Fruit fly (Drosophila melanogaster) whole organism, embryonic: Measurements from ENCODE around the gene Mst89B.
A peak's percentile ranks its signal among the peaks of the same experiment; 100 is the strongest.

Experiments used
- Atf3 ChIP-seq: fragments of 200-800 bp; sonication (Bioruptor generic); optimal IDR thresholded peaks from 3 replicates; lab custom pipeline; 2016; ENCODE audit warnings: missing biosample characterization, missing genetic modification characterization
- B-H2 ChIP-seq: fragments of 200-800 bp; sonication (Bioruptor generic); optimal IDR thresholded peaks from 2 replicates; lab custom pipeline; 2018; ENCODE audit warnings: missing biosample characterization, mild to moderate bottlenecking, missing genetic modification characterization
- Bgb ChIP-seq: fragments of 200-800 bp; sonication (Bioruptor generic); IDR thresholded peaks from 2 replicates; pipeline ENCODE4 v1.3.6; 2022; ENCODE audit warnings: missing biosample characterization, missing genetic modification characterization; ENCODE audit not compliant: partially characterized antibody
- CG10543 ChIP-seq: fragments of 200-800 bp; sonication (Bioruptor generic); optimal IDR thresholded peaks from 3 replicates; lab custom pipeline; 2017; ENCODE audit warnings: missing biosample characterization, mild to moderate bottlenecking, missing genetic modification characterization, moderate library complexity
- CG11696 ChIP-seq: fragments of 200-800 bp; sonication (Bioruptor generic); IDR thresholded peaks from 2 replicates; pipeline ENCODE4 v1.3.6; 2022; ENCODE audit warnings: missing biosample characterization, missing genetic modification characterization
- CG12659 ChIP-seq: fragments of 200-800 bp; sonication (Bioruptor generic); optimal IDR thresholded peaks from 3 replicates; lab custom pipeline; 2017; ENCODE audit warnings: mild to moderate bottlenecking, missing biosample characterization, missing genetic modification reagents, missing genetic modification characterization
- CG13287 ChIP-seq: fragments of 200-800 bp; sonication (Bioruptor generic); IDR thresholded peaks from 2 replicates; pipeline ENCODE4 v1.3.6; 2022; ENCODE audit warnings: missing biosample characterization, missing genetic modification characterization; ENCODE audit not compliant: partially characterized antibody
- CG15479 ChIP-seq: fragments of 200-800 bp; sonication (Bioruptor generic); optimal IDR thresholded peaks from 3 replicates; lab custom pipeline; 2019; ENCODE audit warnings: missing biosample characterization, mild to moderate bottlenecking, missing genetic modification characterization, moderate library complexity
- CG17385 ChIP-seq: fragments of 200-800 bp; sonication (Bioruptor generic); optimal IDR thresholded peaks from 3 replicates; lab custom pipeline; 2018; ENCODE audit warnings: missing biosample characterization, mild to moderate bottlenecking, missing genetic modification characterization
- CG17568 ChIP-seq: fragments of 200-800 bp; sonication (Bioruptor generic); optimal IDR thresholded peaks from 2 replicates; lab custom pipeline; 2018; ENCODE audit warnings: missing biosample characterization, mild to moderate bottlenecking, missing genetic modification characterization, moderate library complexity
- CG18011 ChIP-seq: fragments of 200-800 bp; sonication (Bioruptor generic); optimal IDR thresholded peaks from 2 replicates; lab custom pipeline; 2017; ENCODE audit warnings: missing biosample characterization, missing genetic modification characterization, mild to moderate bottlenecking, moderate library complexity, missing genotype
- CG31388 ChIP-seq: fragments of 200-800 bp; sonication (Bioruptor generic); optimal IDR thresholded peaks from 2 replicates; lab custom pipeline; 2016; ENCODE audit warnings: missing biosample characterization, missing genetic modification characterization
- CG31441 ChIP-seq: fragments of 200-800 bp; sonication (Bioruptor generic); IDR thresholded peaks from 2 replicates; pipeline ENCODE4 v1.3.6; 2022; ENCODE audit warnings: missing biosample characterization, missing genetic modification characterization
- CG4617 ChIP-seq: fragments of 200-800 bp; sonication (Bioruptor generic); optimal IDR thresholded peaks from 3 replicates; lab custom pipeline; 2016; ENCODE audit warnings: missing biosample characterization, missing genetic modification characterization, borderline replicate concordance
- CG7357 ChIP-seq: fragments of 200-800 bp; sonication (Bioruptor generic); IDR thresholded peaks from 3 replicates; pipeline ENCODE4 v1.3.6; 2022; ENCODE audit warnings: missing biosample characterization, missing genetic modification characterization
- CrebB ChIP-seq: fragments of 200-800 bp; sonication (Bioruptor generic); optimal IDR thresholded peaks from 3 replicates; lab custom pipeline; 2018; ENCODE audit warnings: missing biosample characterization, mild to moderate bottlenecking, missing genetic modification characterization
- E2f2 ChIP-seq: fragments of 200-800 bp; sonication (Bioruptor generic); IDR thresholded peaks from 2 replicates; pipeline ENCODE4 v1.3.6; 2022; ENCODE audit warnings: missing biosample characterization, missing genetic modification characterization
- ERR ChIP-seq: fragments of 200-800 bp; sonication (Bioruptor generic); optimal IDR thresholded peaks from 2 replicates; lab custom pipeline; 2016; ENCODE audit warnings: missing biosample characterization, missing genetic modification characterization
- HLH4C ChIP-seq: fragments of 200-800 bp; sonication (Bioruptor generic); IDR thresholded peaks from 3 replicates; pipeline ENCODE4 v1.3.6; 2022; ENCODE audit warnings: missing biosample characterization, missing genetic modification characterization; ENCODE audit not compliant: partially characterized antibody
- MBD-R2 ChIP-seq: fragments of 200-800 bp; sonication (Bioruptor generic); IDR thresholded peaks from 2 replicates; pipeline ENCODE4 v1.3.6; 2022; ENCODE audit warnings: missing biosample characterization, missing genetic modification characterization
- MESR4 ChIP-seq: fragments of 200-800 bp; sonication (Bioruptor generic); optimal IDR thresholded peaks from 2 replicates; lab custom pipeline; 2018; ENCODE audit warnings: missing biosample characterization, mild to moderate bottlenecking, missing genetic modification characterization, moderate library complexity
- Mad ChIP-seq: fragments of 200-800 bp; sonication (Bioruptor generic); optimal IDR thresholded peaks from 2 replicates; lab custom pipeline; 2016; ENCODE audit warnings: missing biosample characterization, missing genetic modification characterization
- Max ChIP-seq: fragments of 200-800 bp; sonication (Bioruptor generic); optimal IDR thresholded peaks from 2 replicates; lab custom pipeline; 2016; ENCODE audit warnings: missing biosample characterization, mild to moderate bottlenecking, missing genetic modification characterization
- Opbp ChIP-seq: fragments of 200-800 bp; sonication (Bioruptor generic); IDR thresholded peaks from 3 replicates; pipeline ENCODE4 v1.3.6; 2022; ENCODE audit warnings: missing biosample characterization, missing genetic modification characterization; ENCODE audit not compliant: partially characterized antibody
- TFAM ChIP-seq: fragments of 200-800 bp; sonication (Bioruptor generic); optimal IDR thresholded peaks from 2 replicates; lab custom pipeline; 2017; ENCODE audit warnings: missing biosample characterization, missing genetic modification characterization, inconsistent platforms
- YL-1 ChIP-seq: fragments of 200-800 bp; sonication (Bioruptor generic); optimal IDR thresholded peaks from 3 replicates; lab custom pipeline; 2017; ENCODE audit warnings: missing biosample characterization, mild to moderate bottlenecking, missing genetic modification characterization
- ap ChIP-seq: fragments of 200-800 bp; sonication (Bioruptor generic); IDR thresholded peaks from 2 replicates; pipeline ENCODE4 v1.3.6; 2022; ENCODE audit warnings: missing biosample characterization, missing genetic modification characterization
- cg ChIP-seq: fragments of 200-800 bp; sonication (Bioruptor generic); optimal IDR thresholded peaks from 3 replicates; lab custom pipeline; 2019; ENCODE audit warnings: missing biosample characterization, mild to moderate bottlenecking, missing genetic modification characterization, moderate library complexity
- chif ChIP-seq, 2 experiments: fragments of 200-800 bp; sonication (Bioruptor generic); optimal IDR thresholded peaks; 3 replicates each; lab custom pipeline; 2016; ENCODE audit warnings: missing biosample characterization in 2 of 2, missing genetic modification characterization in 2 of 2
- cwo ChIP-seq: fragments of 200-800 bp; sonication (Bioruptor generic); optimal IDR thresholded peaks from 3 replicates; lab custom pipeline; 2017; ENCODE audit warnings: missing biosample characterization, missing genetic modification characterization, mild to moderate bottlenecking, moderate library complexity, missing genetic modification reagents
- disco-r ChIP-seq: fragments of 200-800 bp; sonication (Bioruptor generic); optimal IDR thresholded peaks from 2 replicates; lab custom pipeline; 2016; ENCODE audit warnings: missing biosample characterization, missing genetic modification characterization
- dm ChIP-seq: fragments of 200-800 bp; sonication (Bioruptor generic); optimal IDR thresholded peaks from 3 replicates; lab custom pipeline; 2016; ENCODE audit warnings: missing biosample characterization, missing genetic modification characterization
- eve ChIP-seq, 2 experiments: fragments of >200 bp; optimal IDR thresholded peaks; 2 replicates each; lab custom pipeline; 2017; ENCODE audit warnings: missing biosample characterization in 2 of 2, missing genetic modification characterization in 2 of 2
- ewg ChIP-seq: fragments of 200-800 bp; sonication (Bioruptor generic); optimal IDR thresholded peaks from 3 replicates; lab custom pipeline; 2017; ENCODE audit warnings: mild to moderate bottlenecking, missing biosample characterization, missing genetic modification reagents, missing genetic modification characterization
- ftz-f1 ChIP-seq: fragments of 200-800 bp; sonication (Bioruptor generic); optimal IDR thresholded peaks from 2 replicates; lab custom pipeline; 2016; ENCODE audit warnings: missing biosample characterization, missing genetic modification characterization
- gfzf ChIP-seq: fragments of 200-800 bp; sonication (Bioruptor generic); optimal IDR thresholded peaks from 2 replicates; lab custom pipeline; 2016; ENCODE audit warnings: missing biosample characterization, mild to moderate bottlenecking, missing genetic modification characterization, moderate library complexity
- hth ChIP-seq: fragments of >200 bp; optimal IDR thresholded peaks from 2 replicates; lab custom pipeline; 2017; ENCODE audit warnings: inconsistent platforms
- nau ChIP-seq: fragments of 200-800 bp; sonication (Bioruptor generic); optimal IDR thresholded peaks from 3 replicates; lab custom pipeline; 2017; ENCODE audit warnings: missing biosample characterization, mild to moderate bottlenecking, missing genetic modification characterization, missing genetic modification reagents
- pb ChIP-seq: fragments of 200-800 bp; sonication (Bioruptor generic); optimal IDR thresholded peaks from 3 replicates; lab custom pipeline; 2016; ENCODE audit warnings: missing biosample characterization, missing genetic modification characterization
- pzg ChIP-seq: fragments of 200-800 bp; sonication (Bioruptor generic); optimal IDR thresholded peaks from 3 replicates; lab custom pipeline; 2018; ENCODE audit warnings: missing biosample characterization, mild to moderate bottlenecking, missing genetic modification characterization, moderate library complexity
- run ChIP-seq: fragments of 200-800 bp; sonication (Bioruptor generic); optimal IDR thresholded peaks from 3 replicates; lab custom pipeline; 2018; ENCODE audit warnings: missing biosample characterization, mild to moderate bottlenecking, missing genetic modification characterization
- sens ChIP-seq: fragments of 200-800 bp; sonication (Bioruptor generic); peaks from one replicate; lab custom pipeline; 2016; ENCODE audit warnings: missing biosample characterization, missing genetic modification characterization
- sob ChIP-seq: fragments of 200-800 bp; sonication (Bioruptor generic); IDR thresholded peaks from 2 replicates; pipeline ENCODE4 v1.3.6; 2022; ENCODE audit warnings: missing biosample characterization, missing genetic modification characterization
- sug ChIP-seq: fragments of 200-800 bp; optimal IDR thresholded peaks from 2 replicates; lab custom pipeline; 2019; ENCODE audit warnings: missing biosample characterization, mild to moderate bottlenecking, missing genetic modification characterization, moderate library complexity
- twi ChIP-seq: fragments of 200-800 bp; optimal IDR thresholded peaks from 2 replicates; lab custom pipeline; 2019; ENCODE audit warnings: missing biosample characterization, mild to moderate bottlenecking, missing genetic modification characterization, moderate library complexity
- unpg ChIP-seq: fragments of 200-800 bp; sonication (Bioruptor generic); optimal IDR thresholded peaks from 3 replicates; lab custom pipeline; 2018; ENCODE audit warnings: missing biosample characterization, mild to moderate bottlenecking, missing genetic modification characterization, moderate library complexity

The Mst89B gene

DNA sequence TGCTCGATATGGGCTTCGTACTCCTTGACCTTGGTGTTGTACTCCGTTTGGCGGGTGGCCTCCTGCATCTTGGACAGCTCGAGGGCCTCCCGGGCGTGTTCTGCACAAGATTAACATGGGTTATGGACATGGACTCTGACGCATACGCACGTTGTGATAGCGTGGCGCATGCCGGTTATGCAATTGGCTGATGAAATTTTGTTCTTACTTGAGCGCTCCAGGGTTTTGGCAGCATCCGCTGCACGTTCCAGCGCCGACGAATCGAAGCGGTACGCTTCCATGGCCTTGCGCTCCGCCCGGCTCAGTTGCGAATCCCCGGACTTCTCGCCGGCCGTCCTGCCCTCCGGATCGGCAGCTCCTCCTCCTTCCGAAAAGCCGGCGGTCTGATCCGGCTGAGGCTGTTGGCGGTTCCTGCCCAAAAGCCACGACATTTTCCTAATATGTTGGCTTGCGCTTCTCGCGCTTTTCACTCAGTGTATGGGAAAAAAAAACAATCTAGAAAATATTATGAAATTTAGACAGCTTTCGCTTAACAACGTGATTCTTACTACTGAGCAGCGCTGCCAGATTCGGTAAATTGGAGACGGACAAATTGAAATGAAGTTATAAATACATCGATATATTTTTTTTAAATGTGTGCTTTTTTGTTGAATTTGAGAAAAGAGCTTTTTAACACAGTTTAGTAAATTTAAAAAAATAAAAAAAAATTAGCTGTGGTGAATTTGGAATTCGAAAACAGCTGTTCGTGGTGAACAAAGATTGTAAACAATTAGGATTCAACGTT, 3.1 kb upstream of the Mst89B start, which contains the start of the genes bor and asun (continued):
- TF ChIP-seq pb (GFP tag; lab: Kevin White, UChicago) (no peak), CG11696 (GFP tag; lab: Robert Waterston, UW) (no peak), YL-1 (GFP tag; lab: Kevin White, UChicago) (peak; percentile 87), eve (GFP tag; optimal IDR thresholded peaks at IDR 0.05; lab: Kevin White, UChicago) (no peak), E2f2 (GFP tag; lab: Robert Waterston, UW) (peak; percentile 72), sob (0 out of 2 replicates have a peak, but pooled peaks have one; percentile 19), CG12659 (GFP tag; lab: Kevin White, UChicago) (peak; percentile 37), chif (GFP tag; optimal IDR thresholded peaks at IDR 0.05; lab: Kevin White, UChicago) (peak in 1 of 2 experiments; percentile 17), Opbp (GFP tag; lab: Robert Waterston, UW) (peak; percentile 62; the same call in 2 of the 3 replicates)

- TF ChIP-seq CG31441 (GFP tag; lab: Robert Waterston, UW) (no peak), CG17385 (no peak), CG7357 (no peak), nau (no peak), cg (no peak), hth (no peak), ftz-f1 (GFP tag; lab: Kevin White, UChicago) (peak; percentile 77), MBD-R2 (0 out of 2 replicates have a peak, but pooled peaks have one; percentile 18), CG13287 (peak; percentile 25; the same call in 1 of the 2 replicates), pzg (GFP tag; lab: Kevin White, UChicago) (peak; percentile 26), cwo (GFP tag; lab: Kevin White, UChicago) (peak; percentile 85), Max (GFP tag; lab: Kevin White, UChicago) (peak; percentile 68), unpg (GFP tag; lab: Kevin White, UChicago) (no peak), run (tag; lab: Kevin White, UChicago) (no peak), CrebB (tag; lab: Kevin White, UChicago) (no peak), Bgb (no peak), dm (peak; percentile 71), gfzf (peak; percentile 45), MESR4 (GFP tag; lab: Kevin White, UChicago) (peak; percentile 48)
- TF ChIP-seq, all 482 proteins: peak for 9
Observed at dm6 chr3R:16272185-16272584, 5.4 kb downstream of the Mst89B start, which contains the start of the genes Mat89Ba and gish. Mat89Ba (minus strand) TSS chr3R:16272415. gish (plus strand) TSS chr3R:16272452.

DNA sequence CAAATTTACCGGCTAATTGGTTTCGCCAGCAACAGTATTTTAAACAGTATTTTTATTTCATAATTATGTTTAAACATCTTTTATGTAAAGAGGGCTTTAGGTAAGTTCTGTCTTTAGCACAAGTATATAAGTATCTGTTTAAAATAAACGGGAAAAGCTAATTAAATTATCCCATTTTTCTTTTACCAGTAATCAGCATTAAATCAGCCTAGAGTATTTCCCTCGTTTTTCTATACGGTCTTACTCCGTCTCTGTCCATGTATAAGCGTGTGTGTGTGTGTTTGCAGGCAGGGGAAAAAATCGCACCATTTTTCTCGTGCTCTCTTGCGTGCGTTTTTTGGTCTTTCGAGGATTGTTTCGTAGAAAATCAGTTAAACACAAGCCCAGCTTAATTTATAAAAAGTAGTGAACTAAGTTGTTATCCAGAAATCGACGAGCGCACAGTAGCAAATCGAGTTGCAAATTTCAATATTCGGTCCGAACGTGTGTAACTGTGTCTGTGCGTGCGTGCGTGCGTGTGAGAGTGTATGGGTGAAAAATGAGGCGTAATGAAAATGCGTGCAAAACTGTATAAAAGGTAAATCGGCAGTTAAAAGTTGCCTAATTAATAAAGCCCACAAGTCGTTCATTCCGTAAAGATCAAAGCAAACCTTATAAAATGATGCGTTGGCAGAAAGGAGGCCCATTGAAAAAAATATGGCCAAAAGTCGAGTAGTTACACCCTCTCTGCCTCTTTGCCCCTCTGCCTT, 6.1 kb downstream of the Mst89B start:
- no peak for TF ChIP-seq ERR (GFP tag; lab: Kevin White, UChicago)
- TF ChIP-seq cg: peak; percentile 95
- TF ChIP-seq CG18011: no peak
- no peak for TF ChIP-seq sug (tag; lab: Kevin White, UChicago)
- TF ChIP-seq ap (GFP tag; lab: Robert Waterston, UW): no peak
- TF ChIP-seq CG10543 (GFP tag; lab: Kevin White, UChicago): peak; percentile 14
- TF ChIP-seq CG4617 (GFP tag; lab: Kevin White, UChicago): peak; percentile 56
- no peak for TF ChIP-seq disco-r (GFP tag; lab: Kevin White, UChicago)
- no peak for TF ChIP-seq TFAM (GFP tag; lab: Kevin White, UChicago)
- no peak for TF ChIP-seq Mad
- TF ChIP-seq B-H2 (GFP tag; lab: Kevin White, UChicago): no peak
- TF ChIP-seq CG15479 (GFP tag; lab: Kevin White, UChicago): no peak
- TF ChIP-seq CG17568: no peak
- TF ChIP-seq ewg (GFP tag; lab: Kevin White, UChicago): no peak
- TF ChIP-seq sens (GFP tag; lab: Kevin White, UChicago): no peak
- no peak for TF ChIP-seq HLH4C (GFP tag; lab: Robert Waterston, UW)
- TF ChIP-seq twi (tag; lab: Kevin White, UChicago): no peak
- TF ChIP-seq CG31388: no peak
- no peak for TF ChIP-seq Atf3
